Fruit fly (Drosophila melanogaster) whole organism, embryonic: ENCODE data around the gene scat.

Experiments
- Awh ChIP-seq: fragments of 200-800 bp; sonication (Bioruptor generic); IDR thresholded peaks from 2 replicates; pipeline ENCODE4, ENCODE4 v1.3.6; 2022; ENCODE audit warnings: missing biosample characterization, missing genetic modification characterization
- CG12071 ChIP-seq: fragments of 200-800 bp; sonication (Bioruptor generic); optimal IDR thresholded peaks from 3 replicates; lab custom pipeline; 2018; ENCODE audit warnings: missing biosample characterization, mild to moderate bottlenecking, missing genetic modification characterization
- CG12659 ChIP-seq: fragments of 200-800 bp; sonication (Bioruptor generic); optimal IDR thresholded peaks from 3 replicates; lab custom pipeline; 2017; ENCODE audit warnings: mild to moderate bottlenecking, missing biosample characterization, missing genetic modification reagents, missing genetic modification characterization
- CG13424 ChIP-seq: fragments of 200-800 bp; sonication (Bioruptor generic); optimal IDR thresholded peaks from 2 replicates; lab custom pipeline; 2019; ENCODE audit warnings: missing biosample characterization, mild to moderate bottlenecking, missing genetic modification characterization, moderate library complexity
- CG15479 ChIP-seq: fragments of 200-800 bp; sonication (Bioruptor generic); optimal IDR thresholded peaks from 3 replicates; lab custom pipeline; 2019; ENCODE audit warnings: missing biosample characterization, mild to moderate bottlenecking, missing genetic modification characterization, moderate library complexity
- CG18262 ChIP-seq: fragments of 200-800 bp; optimal IDR thresholded peaks from 3 replicates; lab custom pipeline; 2019; ENCODE audit warnings: missing biosample characterization, mild to moderate bottlenecking, missing genetic modification characterization, moderate library complexity
- CG18599 ChIP-seq: fragments of 200-800 bp; sonication (Bioruptor generic); optimal IDR thresholded peaks from 3 replicates; lab custom pipeline; 2017; ENCODE audit warnings: missing biosample characterization, missing genetic modification characterization, mild to moderate bottlenecking, moderate library complexity, missing genetic modification reagents
- CG2199 ChIP-seq: fragments of 200-800 bp; sonication (Bioruptor generic); IDR thresholded peaks from 3 replicates; pipeline ENCODE4 v1.3.6; 2022; ENCODE audit warnings: missing biosample characterization, missing genetic modification characterization
- CG42726 ChIP-seq: fragments of 200-800 bp; sonication (Bioruptor generic); IDR thresholded peaks from 2 replicates; pipeline ENCODE4 v1.3.6; 2022; ENCODE audit warnings: missing biosample characterization, missing genetic modification characterization; ENCODE audit not compliant: partially characterized antibody
- CG4820 ChIP-seq: fragments of 200-800 bp; sonication (Bioruptor generic); optimal IDR thresholded peaks from 3 replicates; lab custom pipeline; 2016; ENCODE audit warnings: missing biosample characterization, missing genetic modification characterization
- CG9797 ChIP-seq: fragments of 200-800 bp; sonication (Bioruptor generic); optimal IDR thresholded peaks from 3 replicates; lab custom pipeline; 2018; ENCODE audit warnings: missing biosample characterization, mild to moderate bottlenecking, missing genetic modification characterization
- CTCF ChIP-seq: fragments of 200-800 bp; sonication (Bioruptor generic); optimal IDR thresholded peaks from 2 replicates; lab custom pipeline; 2017; ENCODE audit warnings: missing biosample characterization, mild to moderate bottlenecking, missing genetic modification characterization, moderate library complexity
- Camta ChIP-seq: fragments of 200-800 bp; sonication (Bioruptor generic); optimal IDR thresholded peaks from 2 replicates; lab custom pipeline; 2016; ENCODE audit warnings: missing biosample characterization, missing genetic modification characterization
- Dfd ChIP-seq, 2 experiments: fragments of >200 bp; optimal IDR thresholded peaks; 2 replicates each; lab custom pipeline; 2017; ENCODE audit warnings: missing biosample characterization in 2 of 2, missing genetic modification characterization in 2 of 2
- Eip74EF ChIP-seq, 2 experiments: fragments of 200-800 bp in 1 of 2; fragments of >200 bp in 1 of 2; sonication (Bioruptor generic) in 1 of 2; optimal IDR thresholded peaks; 2 replicates each; lab custom pipeline; 2017 to 2019; ENCODE audit warnings: missing biosample characterization in 2 of 2, missing genetic modification characterization in 2 of 2, mild to moderate bottlenecking in 1 of 2, moderate library complexity in 1 of 2
- Fer1 ChIP-seq: fragments of 200-800 bp; sonication (Bioruptor generic); optimal IDR thresholded peaks from 2 replicates; lab custom pipeline; 2017; ENCODE audit warnings: missing biosample characterization, mild to moderate bottlenecking, missing genetic modification characterization
- HLH3B ChIP-seq: fragments of 200-800 bp; sonication (Bioruptor generic); IDR thresholded peaks from 2 replicates; pipeline ENCODE4 v1.3.6; 2022; ENCODE audit warnings: missing biosample characterization, missing genetic modification characterization
- Hey ChIP-seq: fragments of 200-800 bp; sonication (Bioruptor generic); optimal IDR thresholded peaks from 3 replicates; lab custom pipeline; 2018; ENCODE audit warnings: missing biosample characterization, mild to moderate bottlenecking, missing genetic modification characterization
- Hr39 ChIP-seq: fragments of >200 bp; optimal IDR thresholded peaks from 2 replicates; lab custom pipeline; 2017
- MBD-R2 ChIP-seq: fragments of 200-800 bp; sonication (Bioruptor generic); IDR thresholded peaks from 2 replicates; pipeline ENCODE4 v1.3.6; 2022; ENCODE audit warnings: missing biosample characterization, missing genetic modification characterization
- Mes4 ChIP-seq: fragments of 200-800 bp; sonication (Bioruptor generic); optimal IDR thresholded peaks from 2 replicates; lab custom pipeline; 2016; ENCODE audit warnings: missing biosample characterization, missing genetic modification characterization
- Myb ChIP-seq: fragments of 200-800 bp; sonication (Bioruptor generic); optimal IDR thresholded peaks from 2 replicates; lab custom pipeline; 2016; ENCODE audit warnings: missing biosample characterization, missing genetic modification characterization
- NC2α ChIP-seq: fragments of 200-800 bp; sonication (Bioruptor generic); optimal IDR thresholded peaks from 2 replicates; lab custom pipeline; 2016; ENCODE audit warnings: missing biosample characterization, missing genetic modification characterization
- Neu2 ChIP-seq: fragments of 200-800 bp; sonication (Bioruptor generic); optimal IDR thresholded peaks from 3 replicates; lab custom pipeline; 2016; ENCODE audit warnings: missing biosample characterization, missing genetic modification characterization, borderline replicate concordance
- Nf-YB ChIP-seq: fragments of 200-800 bp; sonication (Bioruptor generic); optimal IDR thresholded peaks from 3 replicates; lab custom pipeline; 2019; ENCODE audit warnings: missing biosample characterization, mild to moderate bottlenecking, missing genetic modification characterization, moderate library complexity
- Stat92E ChIP-seq, 3 experiments: fragments of >200 bp in 2 of 3; fragments of 200-800 bp in 1 of 3; sonication (Bioruptor generic) in 1 of 3; optimal IDR thresholded peaks; 2 replicates each; lab custom pipeline; 2017 to 2019; ENCODE audit warnings: missing biosample characterization in 3 of 3, missing genetic modification characterization in 3 of 3, mild to moderate bottlenecking in 1 of 3, moderate library complexity in 1 of 3
- Trl ChIP-seq, 3 experiments: fragments of >200 bp in 2 of 3; fragments of 200-800 bp in 1 of 3; sonication (Bioruptor generic) in 1 of 3; optimal IDR thresholded peaks; 2 replicates in 1 of 3; 3 replicates in 2 of 3; lab custom pipeline; 2016 to 2017; ENCODE audit warnings: missing biosample characterization in 1 of 3, missing genetic modification characterization in 1 of 3
- corto ChIP-seq: fragments of 200-800 bp; sonication (Bioruptor generic); optimal IDR thresholded peaks from 2 replicates; lab custom pipeline; 2016; ENCODE audit warnings: missing biosample characterization, mild to moderate bottlenecking, missing genetic modification characterization, moderate library complexity
- disco-r ChIP-seq: fragments of 200-800 bp; sonication (Bioruptor generic); optimal IDR thresholded peaks from 2 replicates; lab custom pipeline; 2016; ENCODE audit warnings: missing biosample characterization, missing genetic modification characterization
- dmrt11E ChIP-seq: fragments of 200-800 bp; sonication (Bioruptor generic); optimal IDR thresholded peaks from 3 replicates; lab custom pipeline; 2018; ENCODE audit warnings: missing biosample characterization, mild to moderate bottlenecking, missing genetic modification characterization, moderate library complexity
- dysf ChIP-seq: fragments of 200-800 bp; sonication (Bioruptor generic); IDR thresholded peaks from 3 replicates; pipeline ENCODE4 v1.3.6; 2022; ENCODE audit warnings: missing biosample characterization, missing genetic modification characterization
- fd3F ChIP-seq: fragments of 200-800 bp; sonication (Bioruptor generic); optimal IDR thresholded peaks from 2 replicates; lab custom pipeline; 2018; ENCODE audit warnings: missing biosample characterization, mild to moderate bottlenecking, missing genetic modification characterization, moderate library complexity
- fd96Cb ChIP-seq: fragments of 200-800 bp; sonication (Bioruptor generic); optimal IDR thresholded peaks from 2 replicates; lab custom pipeline; 2018; ENCODE audit warnings: missing biosample characterization, mild to moderate bottlenecking, missing genetic modification characterization, moderate library complexity
- gce ChIP-seq: fragments of 200-800 bp; sonication (Bioruptor generic); IDR thresholded peaks from 3 replicates; pipeline ENCODE4 v1.3.6; 2022; ENCODE audit warnings: missing biosample characterization, missing genetic modification characterization
- hth ChIP-seq: fragments of >200 bp; optimal IDR thresholded peaks from 2 replicates; lab custom pipeline; 2017; ENCODE audit warnings: inconsistent platforms
- odd ChIP-seq: fragments of 200-800 bp; sonication (Bioruptor generic); optimal IDR thresholded peaks from 2 replicates; lab custom pipeline; 2017; ENCODE audit warnings: missing biosample characterization, mild to moderate bottlenecking, missing genetic modification characterization
- pb ChIP-seq: fragments of 200-800 bp; sonication (Bioruptor generic); optimal IDR thresholded peaks from 3 replicates; lab custom pipeline; 2016; ENCODE audit warnings: missing biosample characterization, missing genetic modification characterization
- sc ChIP-seq, 3 experiments: fragments of >200 bp in 2 of 3; fragments of 200-800 bp in 1 of 3; sonication (Bioruptor generic) in 1 of 3; optimal IDR thresholded peaks; 2 replicates in 2 of 3; 3 replicates in 1 of 3; lab custom pipeline; 2017; ENCODE audit warnings: mild to moderate bottlenecking in 1 of 3, missing biosample characterization in 1 of 3, missing genetic modification characterization in 1 of 3, missing genetic modification reagents in 1 of 3
- sd ChIP-seq: fragments of 200-800 bp; sonication (Bioruptor generic); optimal IDR thresholded peaks from 3 replicates; lab custom pipeline; 2018; ENCODE audit warnings: missing biosample characterization, mild to moderate bottlenecking, missing genetic modification characterization, moderate library complexity
- sens-2 ChIP-seq: fragments of 200-800 bp; sonication (Bioruptor generic); IDR thresholded peaks from 2 replicates; pipeline ENCODE4 v1.3.6; 2022; ENCODE audit warnings: missing biosample characterization, missing genetic modification characterization
- shn ChIP-seq: fragments of 200-800 bp; sonication (Bioruptor generic); optimal IDR thresholded peaks from 3 replicates; lab custom pipeline; 2016; ENCODE audit warnings: missing biosample characterization, missing genetic modification characterization
- sim ChIP-seq: fragments of 200-800 bp; sonication (Bioruptor generic); IDR thresholded peaks from 2 replicates; pipeline ENCODE4 v1.3.6; 2022; ENCODE audit warnings: missing biosample characterization, missing genetic modification characterization
- slp2 ChIP-seq: fragments of 200-800 bp; sonication (Bioruptor generic); optimal IDR thresholded peaks from 2 replicates; lab custom pipeline; 2016; ENCODE audit warnings: missing biosample characterization, missing genetic modification characterization
- so ChIP-seq: fragments of 200-800 bp; sonication (Bioruptor generic); IDR thresholded peaks from 3 replicates; pipeline ENCODE4 v1.3.6; 2022; ENCODE audit warnings: missing biosample characterization, missing genetic modification characterization
- tgo ChIP-seq: fragments of 200-800 bp; sonication (Bioruptor generic); IDR thresholded peaks from 3 replicates; pipeline ENCODE4 v1.3.6; 2022; ENCODE audit warnings: missing biosample characterization, missing genetic modification characterization
- vfl ChIP-seq: fragments of 200-800 bp; sonication (Bioruptor generic); optimal IDR thresholded peaks from 2 replicates; lab custom pipeline; 2016; ENCODE audit warnings: missing biosample characterization, missing genetic modification characterization

Gene scat

dm6 chr2L:9448322-9449256, 17.4 kb downstream of the scat start (continued):
- no peak for TF ChIP-seq Camta
- TF ChIP-seq Myb (GFP tag; lab: Kevin White, UChicago): no peak
- TF ChIP-seq MBD-R2 (GFP tag; lab: Robert Waterston, UW): no peak
- TF ChIP-seq sc (optimal IDR thresholded peaks at IDR 0.05; lab: Kevin White, UChicago): no peak
- TF ChIP-seq sc (GFP tag; optimal IDR thresholded peaks at IDR 0.05; lab: Kevin White, UChicago): no peak
- no peak for TF ChIP-seq Hr39 (lab: Kevin White, UChicago)
- TF ChIP-seq sens-2 (GFP tag; lab: Robert Waterston, UW): peak; percentile 7; the same call in 1 of the 2 replicates
- TF ChIP-seq fd96Cb: no peak
- no peak for TF ChIP-seq dysf (GFP tag; lab: Robert Waterston, UW)
- TF ChIP-seq Hey (tag; lab: Kevin White, UChicago): no peak
- no peak for TF ChIP-seq dmrt11E (tag; lab: Kevin White, UChicago)
- TF ChIP-seq tgo (GFP tag; lab: Robert Waterston, UW): no peak
- TF ChIP-seq Trl (optimal IDR thresholded peaks at IDR 0.05; lab: Kevin White, UChicago): peak; percentile 87 to 92
- TF ChIP-seq Trl (GFP tag; optimal IDR thresholded peaks at IDR 0.05; lab: Kevin White, UChicago): no peak
- peak; percentile 9 for TF ChIP-seq pb (GFP tag; lab: Kevin White, UChicago)
- TF ChIP-seq gce (GFP tag; lab: Robert Waterston, UW): no peak

- TF ChIP-seq corto (peak; percentile 91), shn (GFP tag; lab: Kevin White, UChicago) (peak; percentile 64), vfl (GFP tag; lab: Kevin White, UChicago) (peak; percentile 75), Stat92E (GFP tag; optimal IDR thresholded peaks at IDR 0.05; lab: Kevin White, UChicago) (peak in 1 of 3 experiments; percentile 86), CG2199 (GFP tag; lab: Robert Waterston, UW) (peak; percentile 82; the same call in 2 of the 3 replicates), slp2 (peak; percentile 88), CG18599 (GFP tag; lab: Kevin White, UChicago) (peak; percentile 96), Awh (GFP tag; lab: Robert Waterston, UW) (peak; percentile 94), NC2α (peak; percentile 59), disco-r (GFP tag; lab: Kevin White, UChicago) (peak; percentile 51), CG12071 (GFP tag; lab: Kevin White, UChicago) (peak; percentile 77), Dfd (GFP tag; optimal IDR thresholded peaks at IDR 0.05; lab: Kevin White, UChicago) (no peak), hth (lab: Kevin White, UChicago) (no peak), CG4820 (GFP tag; lab: Kevin White, UChicago) (peak; percentile 95), so (GFP tag; lab: Robert Waterston, UW) (peak; percentile 96; the same call in 2 of the 3 replicates), sd (tag; lab: Kevin White, UChicago) (peak; percentile 79), CG9797 (GFP tag; lab: Kevin White, UChicago) (peak; percentile 20), Fer1 (GFP tag; lab: Kevin White, UChicago) (peak; percentile 96), Mes4 (GFP tag; lab: Kevin White, UChicago) (peak; percentile 47), HLH3B (GFP tag; lab: Robert Waterston, UW) (peak; percentile 93), CG42726 (GFP tag; lab: Robert Waterston, UW) (peak; percentile 64; the same call in 1 of the 2 replicates), fd3F (peak; percentile 89), sim (GFP tag; lab: Robert Waterston, UW) (peak; percentile 89), CG12659 (GFP tag; lab: Kevin White, UChicago) (peak; percentile 97), Nf-YB (GFP tag; lab: Kevin White, UChicago) (peak; percentile 81), odd (GFP tag; lab: Kevin White, UChicago) (peak; percentile 88), Neu2 (GFP tag; lab: Kevin White, UChicago) (no peak), Eip74EF (GFP tag; optimal IDR thresholded peaks at IDR 0.05; lab: Kevin White, UChicago) (peak in 1 of 2 experiments; percentile 92), CG18262 (tag; lab: Kevin White, UChicago) (peak; percentile 98), CG13424 (tag; lab: Kevin White, UChicago) (peak; percentile 97), CTCF (GFP tag; lab: Kevin White, UChicago) (peak; percentile 52), CG15479 (GFP tag; lab: Kevin White, UChicago) (peak; percentile 87)
Observed at dm6 chr2L:9449257-9449972, 18.2 kb downstream of the scat start.
